Worm (Caenorhabditis elegans) whole organism, L4 larva: ENCODE data around the gene ceh-27.

Source experiments
- ama-1 ChIP-seq: fragments of 150-350 bp; optimal IDR thresholded peaks from 2 replicates; lab custom pipeline; 2014; ENCODE audit warnings: inconsistent platforms, mixed read lengths
- lin-15B ChIP-seq: fragments of 150-350 bp; sonication (generic microtip); optimal IDR thresholded peaks from 3 replicates; lab custom pipeline; 2014; ENCODE audit warnings: missing biosample characterization, missing genetic modification characterization
- lin-39 ChIP-seq: fragments of 150-350 bp; optimal IDR thresholded peaks from 2 replicates; lab custom pipeline; 2014; ENCODE audit warnings: missing biosample characterization, missing genetic modification reagents, missing genetic modification characterization
- madf-5 ChIP-seq, 2 experiments: fragments of 200-800 bp; sonication (Bioruptor generic); IDR thresholded peaks; 2 replicates each; pipeline ENCODE4 v1.3.6; 2022; ENCODE audit warnings: missing compliant biosample characterization in 2 of 2, missing genetic modification characterization in 2 of 2
- nhr-6 ChIP-seq: fragments of 150-350 bp; optimal IDR thresholded peaks from 2 replicates; lab custom pipeline; 2014; ENCODE audit warnings: missing biosample characterization, missing genetic modification characterization
- nhr-76 ChIP-seq: fragments of 150-350 bp; optimal IDR thresholded peaks from 2 replicates; lab custom pipeline; 2014; ENCODE audit warnings: missing biosample characterization, missing genetic modification characterization
- nhr-77 ChIP-seq: fragments of 150-350 bp; optimal IDR thresholded peaks from 2 replicates; lab custom pipeline; 2014; ENCODE audit warnings: missing biosample characterization, missing genetic modification characterization
- skn-1 ChIP-seq: fragments of 150-350 bp; optimal IDR thresholded peaks from 2 replicates; lab custom pipeline; 2014; ENCODE audit warnings: missing biosample characterization, missing genetic modification characterization
- unc-39 ChIP-seq: sonication (generic microtip); optimal IDR thresholded peaks from 2 replicates; lab custom pipeline; 2017; ENCODE audit warnings: missing biosample characterization, missing genetic modification characterization
- ztf-11 ChIP-seq: fragments of 150-350 bp; optimal IDR thresholded peaks from 2 replicates; lab custom pipeline; 2014; ENCODE audit warnings: missing biosample characterization, missing genetic modification characterization

DNA sequence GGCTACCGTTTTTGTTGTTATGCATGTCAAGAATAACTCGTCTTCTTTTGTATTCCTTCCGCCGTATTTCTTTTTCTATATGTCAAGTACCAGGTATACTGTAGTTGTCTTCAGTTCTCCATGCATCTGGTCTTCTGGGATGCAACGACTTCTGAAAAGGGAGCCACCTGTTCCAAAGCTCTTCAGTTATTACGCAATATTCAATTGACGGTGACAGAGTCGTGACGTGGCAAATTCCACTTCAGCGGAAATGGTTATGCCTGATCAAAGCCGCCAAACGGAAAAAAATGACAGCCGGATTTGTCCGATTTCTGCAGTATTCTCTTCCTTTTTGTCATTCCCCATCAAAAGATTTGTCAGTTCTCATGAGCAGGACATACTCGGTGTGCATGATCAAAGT is 8.4 kb downstream of the ceh-27 start:
- TF ChIP-seq ama-1 (no peak), ztf-11 (tag; lab: Kevin White, UChicago) (no peak), unc-39 (tag; lab: Kevin White, UChicago) (no peak), nhr-6 (tag; lab: Kevin White, UChicago) (no peak), nhr-76 (tag; lab: Kevin White, UChicago) (no peak), lin-15B (no peak), lin-39 (tag; lab: Kevin White, UChicago) (no peak), skn-1 (tag; lab: Kevin White, UChicago) (no peak), nhr-77 (tag; lab: Kevin White, UChicago) (no peak), madf-5 (GFP tag; IDR thresholded peaks at IDR 0.05; lab: Robert Waterston, UW) (no peak)
